Worm (Caenorhabditis elegans) whole organism, L4/young adult: ENCODE measurements around the gene sorf-1.

ENCODE experiments used
- W03F9.2 ChIP-seq: fragments of 150-350 bp; optimal IDR thresholded peaks from 2 replicates; lab custom pipeline; 2014; ENCODE audit warnings: missing biosample characterization, missing genetic modification characterization
- dao-5 ChIP-seq: sonication (generic microtip); optimal IDR thresholded peaks from 2 replicates; lab custom pipeline; 2016; ENCODE audit warnings: missing genotype, missing genetic modification characterization, moderate library complexity, missing compliant biosample characterization
- him-1 ChIP-seq: sonication (generic microtip); optimal IDR thresholded peaks from 2 replicates; lab custom pipeline; 2016; ENCODE audit warnings: missing genotype, missing genetic modification reagents, missing genetic modification characterization, missing compliant biosample characterization

DNA sequence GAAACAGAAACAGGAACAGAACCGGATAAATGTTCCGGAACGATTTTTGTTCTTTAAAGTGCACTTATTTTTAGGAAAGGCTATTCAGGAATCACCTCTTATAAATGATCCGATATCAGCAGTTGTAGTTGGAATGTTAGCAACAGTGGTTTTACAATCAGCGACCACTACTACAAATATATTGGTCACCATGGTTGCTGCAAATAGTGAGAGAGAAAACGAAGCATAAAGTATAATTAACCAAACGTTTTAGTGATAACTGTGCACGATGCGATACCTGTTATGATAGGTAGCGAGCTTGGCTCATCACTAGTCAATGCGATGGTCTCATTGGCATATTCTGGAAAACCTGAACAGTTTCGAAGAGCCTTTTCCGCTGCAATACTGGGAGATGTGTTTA lies 9.6 kb downstream of the sorf-1 start:
- TF ChIP-seq him-1 (tag; lab: Kevin White, UChicago) (no peak), dao-5 (tag; lab: Kevin White, UChicago) (no peak), W03F9.2 (tag; lab: Kevin White, UChicago) (no peak)
